Fruit fly (Drosophila melanogaster): ENCODE data around the gene Nepl14.

Nepl14 gene

dm6 chr3R:22757117-22757516 lies 6.4 kb downstream of the Nepl14 start:
- TF ChIP-seq Rel (GFP tag; optimal IDR thresholded peaks at IDR 0.05): no peak
- no peak for TF ChIP-seq Rel (tag; optimal IDR thresholded peaks at IDR 0.05)
- TF ChIP-seq foxo (GFP tag; optimal IDR thresholded peaks at IDR 0.05): no peak
- TF ChIP-seq Vsx2 (GFP tag; optimal IDR thresholded peaks at IDR 0.05; ENCODE audit: partially characterized antibody): no peak
- no peak for TF ChIP-seq dsf (GFP tag; optimal IDR thresholded peaks at IDR 0.05; ENCODE audit: borderline replicate concordance)

- TF ChIP-seq brk (GFP tag; optimal IDR thresholded peaks at IDR 0.05) (no peak), N (GFP tag; optimal IDR thresholded peaks at IDR 0.05) (no peak), Rel (GFP tag; optimal IDR thresholded peaks at IDR 0.05) (no peak), Rel (tag; optimal IDR thresholded peaks at IDR 0.05) (peak; percentile 51), h (GFP tag; optimal IDR thresholded peaks at IDR 0.05) (no peak), usp (GFP tag; optimal IDR thresholded peaks at IDR 0.05) (no peak), Vsx2 (GFP tag; optimal IDR thresholded peaks at IDR 0.05; ENCODE audit: partially characterized antibody) (no peak), GATAd (GFP tag; optimal IDR thresholded peaks at IDR 0.05) (no peak)
Observed at dm6 chr3R:22756289-22756688, 7.2 kb downstream of the Nepl14 start.

dm6 chr3R:22755187-22755777 lies 8.2 kb downstream of the Nepl14 start:
- TF ChIP-seq CrebA (GFP tag; optimal IDR thresholded peaks at IDR 0.05; ENCODE audit: borderline replicate concordance) (no peak), dl (GFP tag; optimal IDR thresholded peaks at IDR 0.05; ENCODE audit: insufficient read depth in 1 of 2, partially characterized antibody in 2 of 2) (peak in 1 of 2 experiments; percentile 8), Dif (GFP tag; optimal IDR thresholded peaks at IDR 0.05; ENCODE audit: partially characterized antibody) (no peak), dmrt93B (GFP tag; optimal IDR thresholded peaks at IDR 0.05) (no peak), Vsx2 (GFP tag; optimal IDR thresholded peaks at IDR 0.05; ENCODE audit: partially characterized antibody) (no peak), Hr83 (GFP tag; optimal IDR thresholded peaks at IDR 0.05; ENCODE audit: poor library complexity, severe bottlenecking) (no peak)

dm6 chr3R:22753895-22754774 lies 9.4 kb downstream of the Nepl14 start:
- TF ChIP-seq dl (GFP tag; optimal IDR thresholded peaks at IDR 0.05; ENCODE audit: insufficient read depth in 1 of 2, partially characterized antibody in 2 of 2): peak in 1 of 2 experiments; percentile 53
- no peak for TF ChIP-seq CrebA (GFP tag; optimal IDR thresholded peaks at IDR 0.05; ENCODE audit: borderline replicate concordance)
- no peak for TF ChIP-seq tai (GFP tag; optimal IDR thresholded peaks at IDR 0.05)
- no peak for TF ChIP-seq OdsH (GFP tag; optimal IDR thresholded peaks at IDR 0.05)
- TF ChIP-seq ey (GFP tag; optimal IDR thresholded peaks at IDR 0.05): peak; percentile 5
- TF ChIP-seq dmrt93B (GFP tag; optimal IDR thresholded peaks at IDR 0.05): no peak
- TF ChIP-seq CG32264 (GFP tag; optimal IDR thresholded peaks at IDR 0.05): no peak
- TF ChIP-seq brk (GFP tag; optimal IDR thresholded peaks at IDR 0.05): no peak
- TF ChIP-seq Rel (GFP tag; optimal IDR thresholded peaks at IDR 0.05): no peak
- TF ChIP-seq Rel (tag; optimal IDR thresholded peaks at IDR 0.05): peak; percentile 83
- TF ChIP-seq Abd-B (GFP tag; optimal IDR thresholded peaks at IDR 0.05): no peak
- peak; percentile 22 for TF ChIP-seq sv (GFP tag; optimal IDR thresholded peaks at IDR 0.05)
- TF ChIP-seq HLH106 (tag; optimal IDR thresholded peaks at IDR 0.05): no peak
- TF ChIP-seq pan (optimal IDR thresholded peaks at IDR 0.05): no peak
- TF ChIP-seq Sp1 (GFP tag; optimal IDR thresholded peaks at IDR 0.05): no peak
- TF ChIP-seq sage (GFP tag; optimal IDR thresholded peaks at IDR 0.05): no peak
- TF ChIP-seq psq (GFP tag; optimal IDR thresholded peaks at IDR 0.05): no peak
- no peak for TF ChIP-seq dsf (GFP tag; optimal IDR thresholded peaks at IDR 0.05; ENCODE audit: borderline replicate concordance)
- no peak for TF ChIP-seq Myc (optimal IDR thresholded peaks at IDR 0.05)
- TF ChIP-seq GATAd (GFP tag; optimal IDR thresholded peaks at IDR 0.05): no peak
- no peak for TF ChIP-seq br (GFP tag; optimal IDR thresholded peaks at IDR 0.05)
- TF ChIP-seq Vsx2 (GFP tag; optimal IDR thresholded peaks at IDR 0.05; ENCODE audit: partially characterized antibody): no peak
- TF ChIP-seq h (GFP tag; optimal IDR thresholded peaks at IDR 0.05): peak; percentile 22
- TF ChIP-seq Dif (GFP tag; optimal IDR thresholded peaks at IDR 0.05; ENCODE audit: partially characterized antibody): peak; percentile 62
- no peak for TF ChIP-seq N (GFP tag; optimal IDR thresholded peaks at IDR 0.05)
- TF ChIP-seq woc (GFP tag; optimal IDR thresholded peaks at IDR 0.05): no peak
- TF ChIP-seq usp (GFP tag; optimal IDR thresholded peaks at IDR 0.05): no peak
- no peak for TF ChIP-seq Dfd (GFP tag; optimal IDR thresholded peaks at IDR 0.05)
- peak in 1 of 2 experiments; percentile 33 for TF ChIP-seq foxo (GFP tag; optimal IDR thresholded peaks at IDR 0.05)
- TF ChIP-seq fru (GFP tag; optimal IDR thresholded peaks at IDR 0.05): peak; percentile 6
- no peak for TF ChIP-seq Jra (GFP tag; optimal IDR thresholded peaks at IDR 0.05)
- TF ChIP-seq Hr78 (GFP tag; optimal IDR thresholded peaks at IDR 0.05): no peak
- TF ChIP-seq jim (GFP tag; optimal IDR thresholded peaks at IDR 0.05): no peak
- no peak for TF ChIP-seq Hr83 (GFP tag; optimal IDR thresholded peaks at IDR 0.05; ENCODE audit: poor library complexity, severe bottlenecking)
- TF ChIP-seq Mio (GFP tag; optimal IDR thresholded peaks at IDR 0.05): no peak
- TF ChIP-seq CG9705 (GFP tag; optimal IDR thresholded peaks at IDR 0.05): no peak
- peak; percentile 19 for TF ChIP-seq rgr (GFP tag; optimal IDR thresholded peaks at IDR 0.05)
- TF ChIP-seq lola (GFP tag; optimal IDR thresholded peaks at IDR 0.05): no peak
- TF ChIP-seq Hnf4 (GFP tag; optimal IDR thresholded peaks at IDR 0.05): no peak
